Fruit fly (Drosophila melanogaster): ENCODE data around the gene CG15387.
A peak's percentile ranks its signal among the peaks of the same experiment; 100 is the strongest.

CG15387 gene

DNA sequence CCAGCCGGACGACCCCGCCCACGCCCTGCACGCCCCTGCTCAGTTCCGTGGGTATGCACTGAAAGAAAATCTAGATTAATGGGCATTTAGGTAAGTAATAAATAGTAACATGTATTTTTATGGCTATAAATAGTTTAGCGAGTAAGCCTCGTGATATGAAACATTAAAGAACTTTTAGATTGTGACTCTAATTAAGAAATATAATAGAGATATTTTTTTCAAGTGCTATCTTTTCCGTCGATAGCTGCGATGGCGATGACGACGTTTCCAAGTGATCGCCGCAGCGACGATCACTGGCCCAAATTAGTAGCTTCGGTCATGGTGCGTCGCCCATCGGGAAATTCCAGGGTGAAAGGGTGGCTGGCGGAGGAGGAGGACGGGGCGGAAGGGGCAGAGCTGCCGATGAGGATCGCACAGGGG, 46.0 kb downstream of the CG15387 start (continued):
- TF ChIP-seq psq (GFP tag; optimal IDR thresholded peaks at IDR 0.05) (peak; percentile 49), insv (GFP tag; optimal IDR thresholded peaks at IDR 0.05) (no peak), CG2678 (tag; optimal IDR thresholded peaks at IDR 0.05) (peak; percentile 93), CTCF (GFP tag; optimal IDR thresholded peaks at IDR 0.05) (peak; percentile 59), CG32772 (GFP tag; IDR thresholded peaks at IDR 0.05) (peak; percentile 90), ase (GFP tag; IDR thresholded peaks at IDR 0.05) (peak; percentile 90), CG4617 (GFP tag; optimal IDR thresholded peaks at IDR 0.05; ENCODE audit: borderline replicate concordance) (peak; percentile 46), z (GFP tag; IDR thresholded peaks at IDR 0.05) (peak; percentile 71; the same call in 2 of the 3 replicates), pb (GFP tag; optimal IDR thresholded peaks at IDR 0.05) (peak; percentile 64), CG7786 (GFP tag; optimal IDR thresholded peaks at IDR 0.05) (peak; percentile 64), ab (GFP tag; optimal IDR thresholded peaks at IDR 0.05) (peak; percentile 2), CG1602 (GFP tag; optimal IDR thresholded peaks at IDR 0.05) (peak; percentile 85), trh (GFP tag; optimal IDR thresholded peaks at IDR 0.05) (peak; percentile 72), Dek (tag; optimal IDR thresholded peaks at IDR 0.05) (peak; percentile 86), CG12299 (tag; optimal IDR thresholded peaks at IDR 0.05) (peak; percentile 81), CkIIα-i1 (GFP tag; IDR thresholded peaks at IDR 0.05) (peak; percentile 62), lilli (GFP tag; optimal IDR thresholded peaks at IDR 0.05) (peak; percentile 77), cas (GFP tag; IDR thresholded peaks at IDR 0.05) (peak; percentile 37; the same call in 1 of the 2 replicates), CoRest (tag; optimal IDR thresholded peaks at IDR 0.05) (peak; percentile 86), luna (GFP tag; optimal IDR thresholded peaks at IDR 0.05) (no peak), zen (tag; optimal IDR thresholded peaks at IDR 0.05) (peak; percentile 93), gro (GFP tag; optimal IDR thresholded peaks at IDR 0.05) (peak; percentile 50), CG11723 (GFP tag; optimal IDR thresholded peaks at IDR 0.05) (peak; percentile 85), CG32767 (GFP tag; IDR thresholded peaks at IDR 0.05) (peak; percentile 85), ttk (GFP tag; IDR thresholded peaks at IDR 0.05) (peak; percentile 91), HHEX (GFP tag; optimal IDR thresholded peaks at IDR 0.05) (peak; percentile 87), CG7357 (GFP tag; IDR thresholded peaks at IDR 0.05) (peak; percentile 72; the same call in 2 of the 3 replicates), bsh (GFP tag; optimal IDR thresholded peaks at IDR 0.05) (peak; percentile 45 to 96), Scr (GFP tag; IDR thresholded peaks at IDR 0.05; ENCODE audit: partially characterized antibody) (no peak), CG15269 (tag; optimal IDR thresholded peaks at IDR 0.05) (peak; percentile 91), twi (tag; optimal IDR thresholded peaks at IDR 0.05) (peak; percentile 68), row (GFP tag; IDR thresholded peaks at IDR 0.05) (peak; percentile 87), CG14441 (GFP tag; IDR thresholded peaks at IDR 0.05) (peak; percentile 85), CG14710 (tag; optimal IDR thresholded peaks at IDR 0.05) (peak; percentile 92), Nf-YA (GFP tag; IDR thresholded peaks at IDR 0.05) (peak; percentile 81), vfl (GFP tag; optimal IDR thresholded peaks at IDR 0.05) (peak; percentile 63), Eip74EF (GFP tag; optimal IDR thresholded peaks at IDR 0.05) (peak in 1 of 2 experiments; percentile 92), CG17359 (tag; optimal IDR thresholded peaks at IDR 0.05) (peak; percentile 96), rib (GFP tag; IDR thresholded peaks at IDR 0.05) (peak; percentile 73), CG2875 (GFP tag; optimal IDR thresholded peaks at IDR 0.05) (peak; percentile 91), bbx (GFP tag; IDR thresholded peaks at IDR 0.05; ENCODE audit: partially characterized antibody) (no peak), Hr78 (GFP tag; optimal IDR thresholded peaks at IDR 0.05) (peak in 1 of 2 experiments; percentile 97), Med (GFP tag) (peak; percentile 97), Antp (GFP tag; optimal IDR thresholded peaks at IDR 0.05) (peak; percentile 68), vvl (GFP tag; IDR thresholded peaks at IDR 0.05) (peak; percentile 96), sens (GFP tag) (peak; percentile 98), CG4707 (GFP tag; optimal IDR thresholded peaks at IDR 0.05) (peak; percentile 82), Bgb (GFP tag; IDR thresholded peaks at IDR 0.05; ENCODE audit: partially characterized antibody) (no peak), CG6813 (GFP tag; optimal IDR thresholded peaks at IDR 0.05) (peak; percentile 87), CG10654 (GFP tag; optimal IDR thresholded peaks at IDR 0.05) (peak; percentile 83), CG1647 (GFP tag; optimal IDR thresholded peaks at IDR 0.05) (peak; percentile 80)

Data from whole organism, embryonic.